Worm (Caenorhabditis elegans) whole organism, L1 larva: Measurements from ENCODE around the gene fbxb-55.
A peak's percentile ranks its signal among the peaks of the same experiment; 100 is the strongest.

Experiments used
- C04F5.9 ChIP-seq: sonication (generic microtip); optimal IDR thresholded peaks from 2 replicates; lab custom pipeline; 2016; ENCODE audit warnings: missing genetic modification characterization, missing compliant biosample characterization
- C34B4.2 ChIP-seq: sonication (generic microtip); optimal IDR thresholded peaks from 2 replicates; lab custom pipeline; 2017; ENCODE audit warnings: mild to moderate bottlenecking, missing genetic modification characterization, missing compliant biosample characterization
- alr-1 ChIP-seq: fragments of 200-800 bp; sonication (Bioruptor generic); optimal IDR thresholded peaks from 2 replicates; lab custom pipeline; 2018; ENCODE audit warnings: borderline replicate concordance, mild to moderate bottlenecking, missing genetic modification characterization, missing compliant biosample characterization
- aly-2 ChIP-seq: fragments of 150-350 bp; optimal IDR thresholded peaks from 2 replicates; lab custom pipeline; 2014; ENCODE audit warnings: missing biosample characterization, missing genetic modification characterization
- ama-1 ChIP-seq: fragments of 150-350 bp; optimal IDR thresholded peaks from 2 replicates; lab custom pipeline; 2014
- blmp-1 ChIP-seq: fragments of 150-350 bp; optimal IDR thresholded peaks from 2 replicates; lab custom pipeline; 2014; ENCODE audit warnings: missing biosample characterization, missing genetic modification characterization
- ceh-63 ChIP-seq: fragments of 200-800 bp; sonication (Bioruptor generic); optimal IDR thresholded peaks from 2 replicates; lab custom pipeline; 2018; ENCODE audit warnings: mild to moderate bottlenecking, missing genetic modification characterization, missing compliant biosample characterization
- ceh-90 ChIP-seq: sonication (generic microtip); optimal IDR thresholded peaks from 2 replicates; lab custom pipeline; 2016; ENCODE audit warnings: missing genetic modification characterization, missing compliant biosample characterization
- dpl-1 ChIP-seq, 3 experiments: fragments of 150-350 bp in 2 of 3; sonication (generic microtip) in 1 of 3; optimal IDR thresholded peaks; 2 replicates each; lab custom pipeline; 2014 to 2017; ENCODE audit warnings: missing biosample characterization in 3 of 3, missing genetic modification characterization in 3 of 3, missing genetic modification reagents in 3 of 3
- dsc-1 ChIP-seq: sonication (generic microtip); optimal IDR thresholded peaks from 2 replicates; lab custom pipeline; 2016; ENCODE audit warnings: mild to moderate bottlenecking, missing genetic modification characterization, missing compliant biosample characterization
- efl-3 ChIP-seq: fragments of 200-800 bp; sonication (Bioruptor generic); optimal IDR thresholded peaks from 2 replicates; lab custom pipeline; 2018; ENCODE audit warnings: mild to moderate bottlenecking, missing genetic modification characterization, missing compliant biosample characterization
- egl-13 ChIP-seq: sonication (generic microtip); optimal IDR thresholded peaks from 2 replicates; lab custom pipeline; 2016; ENCODE audit warnings: missing genotype, missing genetic modification reagents, missing genetic modification characterization, missing compliant biosample characterization
- elt-2 ChIP-seq: sonication (generic microtip); optimal IDR thresholded peaks from 2 replicates; lab custom pipeline; 2016; ENCODE audit warnings: missing genetic modification characterization, mild to moderate bottlenecking, inconsistent platforms, missing compliant biosample characterization, missing genetic modification reagents
- elt-3 ChIP-seq, 6 experiments: fragments of 150-350 bp in 1 of 6; sonication (generic microtip); optimal IDR thresholded peaks; 2 replicates each; lab custom pipeline; 2017 to 2018; ENCODE audit warnings: missing biosample characterization in 6 of 6, missing genetic modification characterization in 6 of 6, inconsistent platforms in 1 of 6
- fkh-4 ChIP-seq: sonication (generic microtip); optimal IDR thresholded peaks from 2 replicates; lab custom pipeline; 2016; ENCODE audit warnings: missing compliant biosample characterization, missing genetic modification characterization, borderline replicate concordance
- fkh-8 ChIP-seq: sonication (generic microtip); optimal IDR thresholded peaks from 2 replicates; lab custom pipeline; 2016; ENCODE audit warnings: mild to moderate bottlenecking, missing genetic modification characterization, missing compliant biosample characterization
- fos-1 ChIP-seq: fragments of 150-350 bp; optimal IDR thresholded peaks from 2 replicates; lab custom pipeline; 2014; ENCODE audit warnings: missing biosample characterization, missing genetic modification characterization
- hlh-17 ChIP-seq: fragments of 200-800 bp; sonication (Bioruptor generic); optimal IDR thresholded peaks from 2 replicates; lab custom pipeline; 2018; ENCODE audit warnings: missing genetic modification characterization, mild to moderate bottlenecking, missing compliant biosample characterization, moderate library complexity, borderline replicate concordance
- hlh-4 ChIP-seq: sonication (generic microtip); optimal IDR thresholded peaks from 2 replicates; lab custom pipeline; 2016; ENCODE audit warnings: mild to moderate bottlenecking, missing genetic modification characterization, missing compliant biosample characterization
- hpl-2 ChIP-seq: fragments of 150-350 bp; optimal IDR thresholded peaks from 2 replicates; lab custom pipeline; 2014; ENCODE audit warnings: missing biosample characterization, missing genetic modification reagents, missing genetic modification characterization
- irx-1 ChIP-seq: sonication (generic microtip); optimal IDR thresholded peaks from 2 replicates; lab custom pipeline; 2016; ENCODE audit warnings: missing genetic modification characterization, missing compliant biosample characterization
- lin-13 ChIP-seq: fragments of 150-350 bp; optimal IDR thresholded peaks from 2 replicates; lab custom pipeline; 2014; ENCODE audit warnings: missing biosample characterization, missing genetic modification reagents, missing genetic modification characterization
- lin-14 ChIP-seq: fragments of 200-800 bp; sonication (Bioruptor generic); optimal IDR thresholded peaks from 2 replicates; lab custom pipeline; 2018; ENCODE audit warnings: mild to moderate bottlenecking, missing genetic modification characterization, moderate library complexity, missing compliant biosample characterization
- lin-39 ChIP-seq: fragments of 150-350 bp; optimal IDR thresholded peaks from 2 replicates; lab custom pipeline; 2014; ENCODE audit warnings: missing biosample characterization, missing genetic modification reagents, missing genetic modification characterization
- lsy-2 ChIP-seq, 2 experiments: fragments of 150-350 bp; optimal IDR thresholded peaks; 2 replicates each; lab custom pipeline; 2014; ENCODE audit warnings: missing biosample characterization in 2 of 2, missing genetic modification characterization in 2 of 2
- mep-1 ChIP-seq: fragments of 150-350 bp; optimal IDR thresholded peaks from 2 replicates; lab custom pipeline; 2014; ENCODE audit warnings: missing biosample characterization, missing genetic modification characterization
- nhr-11 ChIP-seq: fragments of 150-350 bp; optimal IDR thresholded peaks from 2 replicates; lab custom pipeline; 2014; ENCODE audit warnings: missing biosample characterization, missing genetic modification characterization
- nhr-12 ChIP-seq: sonication (generic microtip); optimal IDR thresholded peaks from 2 replicates; lab custom pipeline; 2017; ENCODE audit warnings: missing biosample characterization, missing genetic modification characterization
- nhr-20 ChIP-seq: sonication (generic microtip); optimal IDR thresholded peaks from 2 replicates; lab custom pipeline; 2016; ENCODE audit warnings: mild to moderate bottlenecking, missing genetic modification characterization, missing compliant biosample characterization
- nhr-237 ChIP-seq: fragments of 150-350 bp; optimal IDR thresholded peaks from 2 replicates; lab custom pipeline; 2014; ENCODE audit warnings: missing biosample characterization, missing genetic modification characterization
- nhr-28 ChIP-seq: fragments of 150-350 bp; optimal IDR thresholded peaks from 2 replicates; lab custom pipeline; 2014; ENCODE audit warnings: missing biosample characterization, missing genetic modification characterization
- nhr-47 ChIP-seq: sonication (generic microtip); optimal IDR thresholded peaks from 2 replicates; lab custom pipeline; 2016; ENCODE audit warnings: mild to moderate bottlenecking, missing genetic modification characterization, moderate library complexity, missing compliant biosample characterization
- nhr-71 ChIP-seq: sonication (generic microtip); optimal IDR thresholded peaks from 2 replicates; lab custom pipeline; 2016; ENCODE audit warnings: mild to moderate bottlenecking, missing genetic modification characterization, moderate library complexity, missing compliant biosample characterization
- nhr-76 ChIP-seq: sonication (generic microtip); optimal IDR thresholded peaks from 2 replicates; lab custom pipeline; 2017; ENCODE audit warnings: missing biosample characterization, missing genetic modification characterization
- nhr-84 ChIP-seq: sonication (generic microtip); optimal IDR thresholded peaks from 2 replicates; lab custom pipeline; 2017; ENCODE audit warnings: missing biosample characterization, missing genetic modification characterization
- nhr-85 ChIP-seq: sonication (generic microtip); peaks from one replicate; lab custom pipeline; 2016; ENCODE audit warnings: missing genetic modification characterization, inconsistent platforms, missing compliant biosample characterization
- pag-3 ChIP-seq: sonication (generic microtip); optimal IDR thresholded peaks from 2 replicates; lab custom pipeline; 2017; ENCODE audit warnings: missing genetic modification characterization, mild to moderate bottlenecking, missing compliant biosample characterization, antibody characterized with exemption, borderline replicate concordance; ENCODE audit not compliant: insufficient read depth
- pax-3 ChIP-seq: fragments of 200-800 bp; sonication (Bioruptor generic); optimal IDR thresholded peaks from 2 replicates; lab custom pipeline; 2018; ENCODE audit warnings: mild to moderate bottlenecking, missing genetic modification characterization, moderate library complexity, missing compliant biosample characterization
- skn-1 ChIP-seq: fragments of 150-350 bp; optimal IDR thresholded peaks from 2 replicates; lab custom pipeline; 2014; ENCODE audit warnings: missing biosample characterization, missing genetic modification characterization
- snpc-4 ChIP-seq: fragments of 150-350 bp; optimal IDR thresholded peaks from 2 replicates; lab custom pipeline; 2014; ENCODE audit warnings: missing biosample characterization, missing genetic modification characterization
- sox-4 ChIP-seq: sonication (generic microtip); optimal IDR thresholded peaks from 2 replicates; lab custom pipeline; 2016; ENCODE audit warnings: missing genetic modification characterization, missing compliant biosample characterization
- sup-37 ChIP-seq: fragments of 200-800 bp; sonication (Bioruptor generic); optimal IDR thresholded peaks from 2 replicates; lab custom pipeline; 2018; ENCODE audit warnings: mild to moderate bottlenecking, missing genetic modification characterization, missing compliant biosample characterization
- tbx-2 ChIP-seq: sonication (generic microtip); optimal IDR thresholded peaks from 2 replicates; lab custom pipeline; 2016; ENCODE audit warnings: missing genetic modification characterization, missing compliant biosample characterization
- tlp-1 ChIP-seq: fragments of 150-350 bp; optimal IDR thresholded peaks from 2 replicates; lab custom pipeline; 2014; ENCODE audit warnings: missing biosample characterization, missing genetic modification characterization
- unc-30 ChIP-seq: sonication (generic microtip); optimal IDR thresholded peaks from 2 replicates; lab custom pipeline; 2017; ENCODE audit warnings: missing biosample characterization, missing genetic modification characterization
- unc-62 ChIP-seq: fragments of 150-350 bp; optimal IDR thresholded peaks from 2 replicates; lab custom pipeline; 2014; ENCODE audit warnings: missing biosample characterization, missing genetic modification reagents, missing genetic modification characterization
- zag-1 ChIP-seq: fragments of 150-350 bp; optimal IDR thresholded peaks from 2 replicates; lab custom pipeline; 2014; ENCODE audit warnings: missing biosample characterization, missing genetic modification characterization
- ztf-11 ChIP-seq, 2 experiments: sonication (generic microtip); optimal IDR thresholded peaks; 2 replicates each; lab custom pipeline; 2016 to 2017; ENCODE audit warnings: missing genetic modification characterization in 2 of 2, missing biosample characterization in 1 of 2, missing compliant biosample characterization in 1 of 2
- ztf-4 ChIP-seq: fragments of 150-350 bp; optimal IDR thresholded peaks from 2 replicates; lab custom pipeline; 2014; ENCODE audit warnings: missing biosample characterization, missing genetic modification characterization

The fbxb-55 gene

ce11 chrIV:4049398-4049998 lies 19.1 kb upstream of the fbxb-55 start, which contains the start of gene pcn-1 (continued):
- TF ChIP-seq alr-1 (tag; lab: Kevin White, UChicago) (no peak), unc-62 (GFP tag; lab: Kevin White, UChicago) (peak; percentile 38), zag-1 (peak; percentile 12), dpl-1 (GFP tag; optimal IDR thresholded peaks at IDR 0.05; lab: Kevin White, UChicago) (peak; percentile 99), nhr-84 (tag; lab: Kevin White, UChicago) (no peak), ztf-4 (tag; lab: Kevin White, UChicago) (peak; percentile 75), pax-3 (peak; percentile 97), ztf-11 (tag; optimal IDR thresholded peaks at IDR 0.05; lab: Kevin White, UChicago) (peak; percentile 68 to 94), fkh-8 (tag; lab: Kevin White, UChicago) (peak; percentile 97), lin-14 (GFP tag; lab: Kevin White, UChicago) (peak; percentile 98), tbx-2 (tag; lab: Kevin White, UChicago) (peak; percentile 99), nhr-85 (peak; percentile 99), egl-13 (tag; lab: Kevin White, UChicago) (peak; percentile 98), nhr-20 (peak; percentile 97), snpc-4 (peak; percentile 92), pag-3 (no peak), blmp-1 (tag; lab: Kevin White, UChicago) (peak; percentile 77), nhr-11 (tag; lab: Kevin White, UChicago) (peak; percentile 91), lin-39 (tag; lab: Kevin White, UChicago) (peak; percentile 90), nhr-28 (tag; lab: Kevin White, UChicago) (no peak), hlh-4 (tag; lab: Kevin White, UChicago) (no peak), nhr-12 (tag; lab: Kevin White, UChicago) (no peak), lin-13 (GFP tag; lab: Kevin White, UChicago) (peak; percentile 92), efl-3 (GFP tag; lab: Kevin White, UChicago) (peak; percentile 100), nhr-47 (peak; percentile 99), C04F5.9 (tag; lab: Kevin White, UChicago) (peak; percentile 94), sox-4 (tag; lab: Kevin White, UChicago) (peak; percentile 97), aly-2 (tag; lab: Kevin White, UChicago) (peak; percentile 44), elt-2 (tag; lab: Kevin White, UChicago) (peak; percentile 93), dsc-1 (peak; percentile 98), ama-1 (lab: Kevin White, UChicago) (no peak), fos-1 (tag; lab: Kevin White, UChicago) (peak; percentile 88), irx-1 (tag; lab: Kevin White, UChicago) (peak; percentile 99), tlp-1 (tag; lab: Kevin White, UChicago) (no peak), ceh-90 (peak; percentile 75), C34B4.2 (tag; lab: Kevin White, UChicago) (peak; percentile 80), nhr-76 (peak; percentile 57)

- TF ChIP-seq unc-30 (no peak), lsy-2 (tag; optimal IDR thresholded peaks at IDR 0.05; lab: Kevin White, UChicago) (no peak), C34B4.2 (tag; lab: Kevin White, UChicago) (no peak), nhr-76 (no peak), mep-1 (tag; lab: Kevin White, UChicago) (no peak), elt-3 (tag; optimal IDR thresholded peaks at IDR 0.05; lab: Kevin White, UChicago) (no peak), alr-1 (tag; lab: Kevin White, UChicago) (no peak), blmp-1 (tag; lab: Kevin White, UChicago) (no peak), hlh-17 (no peak), sup-37 (GFP tag; lab: Kevin White, UChicago) (no peak), irx-1 (tag; lab: Kevin White, UChicago) (no peak), nhr-237 (tag; lab: Kevin White, UChicago) (no peak), nhr-71 (tag; lab: Kevin White, UChicago) (no peak), unc-62 (GFP tag; lab: Kevin White, UChicago) (no peak), fkh-4 (no peak), skn-1 (no peak), nhr-11 (tag; lab: Kevin White, UChicago) (no peak), hpl-2 (GFP tag; lab: Kevin White, UChicago) (no peak), ceh-63 (GFP tag; lab: Kevin White, UChicago) (no peak)
Observed at ce11 chrIV:4051539-4051938, 17.0 kb upstream of the fbxb-55 start, which contains the start of gene wrt-5. Gene wrt-5, minus strand, starts transcription at chrIV:4051639.
